Fruit fly (Drosophila melanogaster): ENCODE data around the gene by.

The by gene

dm6 chr3R:9534125-9534496, 1.3 kb upstream of the by start:
- TF ChIP-seq CG4707 (GFP tag; optimal IDR thresholded peaks at IDR 0.05) (peak; percentile 85), CG13296 (GFP tag; optimal IDR thresholded peaks at IDR 0.05) (peak; percentile 81), CG6765 (GFP tag; optimal IDR thresholded peaks at IDR 0.05) (peak; percentile 55), CG6854 (GFP tag; optimal IDR thresholded peaks at IDR 0.05) (peak; percentile 76), Meics (GFP tag; optimal IDR thresholded peaks at IDR 0.05) (peak; percentile 86), nom (GFP tag; optimal IDR thresholded peaks at IDR 0.05) (no peak), CG16813 (GFP tag; IDR thresholded peaks at IDR 0.05; ENCODE audit: partially characterized antibody) (no peak), CG7271 (tag; optimal IDR thresholded peaks at IDR 0.05) (peak; percentile 39), gem (tag; optimal IDR thresholded peaks at IDR 0.05) (peak; percentile 98), inv (GFP tag; IDR thresholded peaks at IDR 0.05; ENCODE audit: partially characterized antibody) (no peak), CG15073 (GFP tag; optimal IDR thresholded peaks at IDR 0.05) (peak; percentile 76), slou (GFP tag; optimal IDR thresholded peaks at IDR 0.05) (peak; percentile 11), sqz (GFP tag; optimal IDR thresholded peaks at IDR 0.05) (peak; percentile 86), bsh (GFP tag; optimal IDR thresholded peaks at IDR 0.05) (peak; percentile 65 to 97), pita (GFP tag; optimal IDR thresholded peaks at IDR 0.05) (no peak), Atf-2 (GFP tag; optimal IDR thresholded peaks at IDR 0.05) (peak; percentile 93), salm (tag; optimal IDR thresholded peaks at IDR 0.05) (peak; percentile 94), shn (GFP tag; optimal IDR thresholded peaks at IDR 0.05) (peak; percentile 83), lola (GFP tag; optimal IDR thresholded peaks at IDR 0.05) (peak in 1 of 3 experiments; percentile 89), CG14050 (GFP tag; IDR thresholded peaks at IDR 0.05) (peak; percentile 84), CG18599 (GFP tag; optimal IDR thresholded peaks at IDR 0.05) (peak; percentile 87), CG7963 (GFP tag; IDR thresholded peaks at IDR 0.05; ENCODE audit: partially characterized antibody) (no peak), sens (GFP tag) (peak; percentile 99), Opbp (GFP tag; IDR thresholded peaks at IDR 0.05; ENCODE audit: partially characterized antibody) (no peak), CG13424 (tag; optimal IDR thresholded peaks at IDR 0.05) (peak; percentile 95), jigr1 (GFP tag; IDR thresholded peaks at IDR 0.05) (peak; percentile 81), E2f2 (GFP tag; IDR thresholded peaks at IDR 0.05) (peak; percentile 71), CG11695 (GFP tag; IDR thresholded peaks at IDR 0.05) (peak; percentile 90), sisA (GFP tag; IDR thresholded peaks at IDR 0.05) (peak; percentile 92), Bteb2 (GFP tag; optimal IDR thresholded peaks at IDR 0.05) (peak; percentile 89), CG3163 (GFP tag; optimal IDR thresholded peaks at IDR 0.05) (peak; percentile 57), Dbx (GFP tag; IDR thresholded peaks at IDR 0.05) (peak; percentile 78), pan (optimal IDR thresholded peaks at IDR 0.05) (no peak), pan (GFP tag; optimal IDR thresholded peaks at IDR 0.05 in 1 of 2, IDR thresholded peaks at IDR 0.05 in 1 of 2) (peak in 1 of 2 experiments; percentile 93), B-H2 (GFP tag; optimal IDR thresholded peaks at IDR 0.05) (peak; percentile 32), CG2712 (tag; optimal IDR thresholded peaks at IDR 0.05) (peak; percentile 96), sug (tag; optimal IDR thresholded peaks at IDR 0.05) (peak; percentile 26), dmrt99B (tag; optimal IDR thresholded peaks at IDR 0.05) (peak; percentile 98), zf30C (GFP tag; optimal IDR thresholded peaks at IDR 0.05) (peak; percentile 58), cas (GFP tag; IDR thresholded peaks at IDR 0.05) (0 out of 2 replicates have a peak, but pooled peaks have one; percentile 35), eve (GFP tag; optimal IDR thresholded peaks at IDR 0.05) (peak in 1 of 2 experiments; percentile 98), knrl (GFP tag; IDR thresholded peaks at IDR 0.05; ENCODE audit: partially characterized antibody) (no peak), yki (optimal IDR thresholded peaks at IDR 0.05) (no peak), CG11085 (GFP tag; IDR thresholded peaks at IDR 0.05) (peak; percentile 78), gsb (GFP tag; IDR thresholded peaks at IDR 0.05) (peak; percentile 78), Spps (tag; optimal IDR thresholded peaks at IDR 0.05) (peak; percentile 88), seq (GFP tag; IDR thresholded peaks at IDR 0.05) (peak; percentile 82), Mad (GFP tag; optimal IDR thresholded peaks at IDR 0.05) (peak; percentile 88), CG10321 (GFP tag; IDR thresholded peaks at IDR 0.05) (peak; percentile 59), Blimp-1 (GFP tag; optimal IDR thresholded peaks at IDR 0.05) (peak; percentile 96), CG3726 (GFP tag; IDR thresholded peaks at IDR 0.05) (peak; percentile 85; the same call in 1 of the 3 replicates)
